Worm (Caenorhabditis elegans) whole organism, early embryonic: ENCODE results near the gene prmt-9.

Experiments used
- B0310.2 ChIP-seq: sonication (generic microtip); optimal IDR thresholded peaks from 2 replicates; lab custom pipeline; 2016; ENCODE audit warnings: mild to moderate bottlenecking, missing genetic modification characterization, missing compliant biosample characterization
- flt-1 ChIP-seq: fragments of 200-800 bp; sonication (Bioruptor generic); IDR thresholded peaks from 2 replicates; pipeline ENCODE4 v1.3.6; 2022; ENCODE audit warnings: missing genetic modification characterization, missing compliant biosample characterization
- hmg-4 ChIP-seq: fragments of 200-800 bp; sonication (Bioruptor generic); optimal IDR thresholded peaks from 2 replicates; lab custom pipeline; 2018; ENCODE audit warnings: mild to moderate bottlenecking, missing genetic modification characterization, missing compliant biosample characterization
- sea-1 ChIP-seq: fragments of 200-800 bp; sonication (Bioruptor generic); conservative IDR thresholded peaks from 2 replicates; pipeline ENCODE4 v1.3.6; 2022; ENCODE audit warnings: missing genetic modification characterization, missing compliant biosample characterization
- tbx-11 ChIP-seq: fragments of 200-800 bp; sonication (Bioruptor generic); IDR thresholded peaks from 2 replicates; pipeline ENCODE4 v1.3.6; 2022; ENCODE audit warnings: missing genetic modification characterization, missing compliant biosample characterization

DNA sequence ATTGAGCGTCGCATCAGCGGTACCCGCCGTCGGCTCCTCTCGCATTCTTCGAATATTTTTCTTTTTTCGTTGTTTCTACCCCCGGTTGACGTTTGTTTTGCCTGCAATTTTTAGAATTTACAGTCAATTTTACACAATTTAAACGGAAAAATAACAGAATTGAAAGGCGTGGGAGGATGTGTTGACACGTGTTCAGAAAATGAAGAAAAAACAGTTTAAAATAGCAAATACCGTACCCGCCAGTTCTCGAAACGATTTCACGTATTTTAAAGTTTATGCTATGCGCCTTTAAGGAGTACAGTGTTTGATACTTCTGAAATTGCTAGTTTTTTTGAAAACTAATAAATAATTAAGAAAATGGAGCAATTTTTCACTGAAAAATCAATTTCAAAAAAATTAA, 53.3 kb downstream of the prmt-9 start, which contains the start of gene ark-1:
- TF ChIP-seq tbx-11 (GFP tag; lab: Robert Waterston, UW) = no peak
- TF ChIP-seq hmg-4 (GFP tag; lab: Kevin White, UChicago) = no peak
- no peak for TF ChIP-seq flt-1 (GFP tag; lab: Robert Waterston, UW)
- no peak for TF ChIP-seq B0310.2
- TF ChIP-seq sea-1 = no peak
